Worm (Caenorhabditis elegans) whole organism, L2 larva: Measurements from ENCODE around the gene lido-18.

Experiments used
- fos-1 ChIP-seq: fragments of 150-350 bp; optimal IDR thresholded peaks from 2 replicates; lab custom pipeline; 2014; ENCODE audit warnings: missing biosample characterization, missing genetic modification characterization
- lin-39 ChIP-seq: fragments of 150-350 bp; optimal IDR thresholded peaks from 2 replicates; lab custom pipeline; 2014; ENCODE audit warnings: missing biosample characterization, missing genetic modification reagents, missing genetic modification characterization
- nhr-10 ChIP-seq: sonication (generic microtip); optimal IDR thresholded peaks from 2 replicates; lab custom pipeline; 2017; ENCODE audit warnings: missing biosample characterization, missing genetic modification characterization
- nhr-237 ChIP-seq: fragments of 150-350 bp; optimal IDR thresholded peaks from 2 replicates; lab custom pipeline; 2014; ENCODE audit warnings: missing biosample characterization, missing genetic modification characterization
- skn-1 ChIP-seq: sonication (generic microtip); optimal IDR thresholded peaks from 2 replicates; lab custom pipeline; 2017; ENCODE audit warnings: missing biosample characterization, missing genetic modification characterization
- unc-62 ChIP-seq: fragments of 150-350 bp; optimal IDR thresholded peaks from 2 replicates; lab custom pipeline; 2014; ENCODE audit warnings: missing biosample characterization, missing genetic modification reagents, missing genetic modification characterization

- no peak for TF ChIP-seq unc-62 (GFP tag; lab: Kevin White, UChicago)
- TF ChIP-seq nhr-10 (tag; lab: Kevin White, UChicago): no peak
- no peak for TF ChIP-seq fos-1
- no peak for TF ChIP-seq lin-39
- no peak for TF ChIP-seq nhr-237 (tag; lab: Kevin White, UChicago)
- TF ChIP-seq skn-1 (tag; lab: Kevin White, UChicago): no peak
These were observed 20.7 kb upstream of the lido-18 start for ce11 chrIII:7641337-7641736.
